Fruit fly (Drosophila melanogaster) S2 (cell line): ENCODE data around the gene CG32259.

Experiments used
- CG8478 ChIP-seq: fragments of >200 bp; optimal IDR thresholded peaks from 2 replicates; lab custom pipeline; 2018
- CTCF ChIP-seq, 2 experiments: fragments of >200 bp; optimal IDR thresholded peaks; 2 replicates each; lab custom pipeline; 2018

dm6 chr3L:4047635-4048034 lies 21.5 kb upstream of the CG32259 start, which contains the start of gene Dpy-30L2:
- no peak for TF ChIP-seq CTCF (optimal IDR thresholded peaks at IDR 0.05; lab: Kevin White, UChicago)
- TF ChIP-seq CG8478 (lab: Kevin White, UChicago) = no peak
